Worm (Caenorhabditis elegans) whole organism, L4 larva: ENCODE data around the gene srx-97.

ENCODE experiments used
- D1046.2 ChIP-seq: fragments of 200-800 bp; sonication (Bioruptor generic); IDR thresholded peaks from 2 replicates; pipeline ENCODE4 v1.3.6; 2022; ENCODE audit warnings: missing genetic modification characterization, missing compliant biosample characterization
- F26F4.8 ChIP-seq: fragments of 200-800 bp; sonication (Bioruptor generic); conservative IDR thresholded peaks from 2 replicates; pipeline ENCODE4 v1.3.6; 2022; ENCODE audit warnings: missing genetic modification characterization, missing compliant biosample characterization
- T20F7.1 ChIP-seq: fragments of 200-800 bp; sonication (Bioruptor generic); optimal IDR thresholded peaks from 2 replicates; lab custom pipeline; 2018; ENCODE audit warnings: mild to moderate bottlenecking, missing genetic modification characterization, missing compliant biosample characterization
- T26A8.4 ChIP-seq: fragments of 200-800 bp; sonication (Bioruptor generic); IDR thresholded peaks from 2 replicates; pipeline ENCODE4 v1.3.6; 2022; ENCODE audit warnings: missing genetic modification characterization, missing compliant biosample characterization
- Y105C5A.15 ChIP-seq: fragments of 200-800 bp; sonication (Bioruptor generic); IDR thresholded peaks from 2 replicates; pipeline ENCODE4 v1.3.6; 2022; ENCODE audit warnings: missing genetic modification characterization, missing compliant biosample characterization
- aha-1 ChIP-seq: fragments of 150-350 bp; peaks from one replicate; lab custom pipeline; 2014; ENCODE audit warnings: missing biosample characterization, missing genetic modification characterization
- aly-2 ChIP-seq: sonication (generic microtip); optimal IDR thresholded peaks from 2 replicates; lab custom pipeline; 2018; ENCODE audit warnings: missing biosample characterization, missing genetic modification characterization
- ceh-20 ChIP-seq: fragments of 200-800 bp; sonication (Bioruptor generic); IDR thresholded peaks from 2 replicates; pipeline ENCODE4 v1.3.6; 2022; ENCODE audit warnings: missing genetic modification reagents, missing genetic modification characterization, missing compliant biosample characterization
- ceh-44 ChIP-seq: fragments of 200-800 bp; sonication (Bioruptor generic); IDR thresholded peaks from 2 replicates; pipeline ENCODE4 v1.3.6; 2022; ENCODE audit warnings: missing genetic modification reagents, missing genetic modification characterization, missing compliant biosample characterization
- dmd-8 ChIP-seq: fragments of 200-800 bp; sonication (Bioruptor generic); IDR thresholded peaks from 2 replicates; pipeline ENCODE4 v1.3.6; 2022; ENCODE audit warnings: missing genetic modification characterization, missing compliant biosample characterization
- egl-27 ChIP-seq: sonication (generic microtip); optimal IDR thresholded peaks from 3 replicates; lab custom pipeline; 2017; ENCODE audit warnings: missing biosample characterization, missing genetic modification reagents, missing genetic modification characterization
- fos-1 ChIP-seq: fragments of 150-350 bp; optimal IDR thresholded peaks from 2 replicates; lab custom pipeline; 2014; ENCODE audit warnings: missing biosample characterization, missing genetic modification characterization
- gei-8 ChIP-seq: fragments of 200-800 bp; sonication (Bioruptor generic); optimal IDR thresholded peaks from 2 replicates; lab custom pipeline; 2018; ENCODE audit warnings: mild to moderate bottlenecking, missing genetic modification characterization, missing compliant biosample characterization
- hmg-1.1 ChIP-seq: fragments of 200-800 bp; sonication (Bioruptor generic); IDR thresholded peaks from 2 replicates; pipeline ENCODE4 v1.3.6; 2022; ENCODE audit warnings: missing genetic modification reagents, missing genetic modification characterization, missing compliant biosample characterization
- lim-7 ChIP-seq: fragments of 200-800 bp; sonication (Bioruptor generic); IDR thresholded peaks from 2 replicates; pipeline ENCODE4 v1.3.6; 2022; ENCODE audit warnings: missing genetic modification characterization, missing compliant biosample characterization
- lin-13 ChIP-seq: fragments of 150-350 bp; optimal IDR thresholded peaks from 2 replicates; lab custom pipeline; 2014; ENCODE audit warnings: missing biosample characterization, missing genetic modification reagents, missing genetic modification characterization
- lin-38 ChIP-seq: fragments of 200-800 bp; sonication (Bioruptor generic); IDR thresholded peaks from 2 replicates; pipeline ENCODE4 v1.3.6; 2022; ENCODE audit warnings: missing genetic modification reagents, missing genetic modification characterization, missing compliant biosample characterization
- mdl-1 ChIP-seq, 2 experiments: fragments of 150-350 bp in 1 of 2; sonication (generic microtip) in 1 of 2; optimal IDR thresholded peaks; 2 replicates each; lab custom pipeline; 2014 to 2017; ENCODE audit warnings: missing biosample characterization in 2 of 2, missing genetic modification characterization in 2 of 2
- mdt-29 ChIP-seq: fragments of 200-800 bp; sonication (Bioruptor generic); IDR thresholded peaks from 2 replicates; pipeline ENCODE4 v1.3.6; 2022; ENCODE audit warnings: missing genetic modification reagents, missing genetic modification characterization, missing compliant biosample characterization
- mep-1 ChIP-seq: fragments of 150-350 bp; sonication (generic microtip); optimal IDR thresholded peaks from 3 replicates; lab custom pipeline; 2014; ENCODE audit warnings: missing biosample characterization, missing genetic modification characterization
- mxl-3 ChIP-seq: fragments of 200-800 bp; sonication (Bioruptor generic); optimal IDR thresholded peaks from 2 replicates; lab custom pipeline; 2018; ENCODE audit warnings: mild to moderate bottlenecking, missing genetic modification characterization, missing compliant biosample characterization
- nhr-102 ChIP-seq: sonication (generic microtip); optimal IDR thresholded peaks from 2 replicates; lab custom pipeline; 2016; ENCODE audit warnings: mild to moderate bottlenecking, missing genetic modification characterization, moderate library complexity, missing compliant biosample characterization
- nhr-111 ChIP-seq: fragments of 200-800 bp; sonication (Bioruptor generic); optimal IDR thresholded peaks from 2 replicates; lab custom pipeline; 2018; ENCODE audit warnings: mild to moderate bottlenecking, missing genetic modification characterization, missing compliant biosample characterization
- nhr-237 ChIP-seq: sonication (generic microtip); optimal IDR thresholded peaks from 2 replicates; lab custom pipeline; 2017; ENCODE audit warnings: missing biosample characterization, missing genetic modification characterization
- nhr-25 ChIP-seq: sonication (generic microtip); optimal IDR thresholded peaks from 2 replicates; lab custom pipeline; 2017; ENCODE audit warnings: missing genetic modification characterization, mild to moderate bottlenecking, missing compliant biosample characterization, antibody characterized with exemption, moderate library complexity, borderline replicate concordance; ENCODE audit not compliant: insufficient read depth
- nhr-41 ChIP-seq: fragments of 200-800 bp; sonication (Bioruptor generic); IDR thresholded peaks from 2 replicates; pipeline ENCODE4 v1.3.6; 2022; ENCODE audit warnings: missing genetic modification reagents, missing genetic modification characterization, missing compliant biosample characterization
- nhr-42 ChIP-seq: fragments of 200-800 bp; sonication (Bioruptor generic); IDR thresholded peaks from 2 replicates; pipeline ENCODE4 v1.3.6; 2022; ENCODE audit warnings: missing genetic modification characterization, missing compliant biosample characterization
- nhr-48 ChIP-seq: sonication (generic microtip); optimal IDR thresholded peaks from 2 replicates; lab custom pipeline; 2016; ENCODE audit warnings: mild to moderate bottlenecking, missing genetic modification characterization, missing compliant biosample characterization
- nhr-6 ChIP-seq: fragments of 150-350 bp; optimal IDR thresholded peaks from 2 replicates; lab custom pipeline; 2014; ENCODE audit warnings: missing biosample characterization, missing genetic modification characterization
- pha-4 ChIP-seq, 2 experiments: fragments of 150-350 bp in 1 of 2; fragments of 200-800 bp in 1 of 2; sonication (Bioruptor generic) in 1 of 2; IDR thresholded peaks in 1 of 2; optimal IDR thresholded peaks in 1 of 2; 2 replicates each; pipeline versions ENCODE4 v1.3.6 to Lab custom; 2014 to 2022; ENCODE audit warnings: missing genetic modification characterization in 2 of 2, missing genetic modification reagents in 2 of 2, missing biosample characterization in 1 of 2, missing compliant biosample characterization in 1 of 2
- php-3 ChIP-seq: fragments of 200-800 bp; sonication (Bioruptor generic); IDR thresholded peaks from 2 replicates; pipeline ENCODE4 v1.3.6; 2022; ENCODE audit warnings: missing genetic modification reagents, missing genetic modification characterization, missing compliant biosample characterization
- rbr-2 ChIP-seq: sonication (generic microtip); optimal IDR thresholded peaks from 2 replicates; lab custom pipeline; 2016; ENCODE audit warnings: missing genotype, missing genetic modification characterization, missing compliant biosample characterization
- saeg-2 ChIP-seq: fragments of 200-800 bp; sonication (Bioruptor generic); IDR thresholded peaks from 2 replicates; pipeline ENCODE4 v1.3.6; 2022; ENCODE audit warnings: missing genetic modification reagents, missing genetic modification characterization, missing compliant biosample characterization
- sdz-12 ChIP-seq: fragments of 200-800 bp; sonication (Bioruptor generic); optimal IDR thresholded peaks from 2 replicates; lab custom pipeline; 2018; ENCODE audit warnings: mild to moderate bottlenecking, missing genetic modification characterization, missing compliant biosample characterization
- set-16 ChIP-seq: fragments of 200-800 bp; sonication (Bioruptor generic); IDR thresholded peaks from 2 replicates; pipeline ENCODE4 v1.3.6; 2022; ENCODE audit warnings: missing genetic modification reagents, missing genetic modification characterization, missing compliant biosample characterization
- skn-1 ChIP-seq: fragments of 150-350 bp; optimal IDR thresholded peaks from 2 replicates; lab custom pipeline; 2014; ENCODE audit warnings: missing biosample characterization, missing genetic modification characterization
- snpc-4 ChIP-seq: fragments of 150-350 bp; optimal IDR thresholded peaks from 2 replicates; lab custom pipeline; 2014; ENCODE audit warnings: missing biosample characterization, missing genetic modification characterization
- tra-1 ChIP-seq: fragments of 200-800 bp; sonication (Bioruptor generic); IDR thresholded peaks from 2 replicates; pipeline ENCODE4 v1.3.6; 2022; ENCODE audit warnings: missing genetic modification reagents, missing genetic modification characterization, missing compliant biosample characterization
- zag-1 ChIP-seq: fragments of 150-350 bp; optimal IDR thresholded peaks from 2 replicates; lab custom pipeline; 2014; ENCODE audit warnings: missing biosample characterization, missing genetic modification characterization

srx-97 gene

ce11 chrII:3682770-3683234 lies 13.6 kb upstream of the srx-97 start, which contains the start of gene F19B10.1 (continued):
- TF ChIP-seq skn-1 (tag; lab: Kevin White, UChicago) (no peak), fos-1 (tag; lab: Kevin White, UChicago) (no peak), mdl-1 (tag; optimal IDR thresholded peaks at IDR 0.05; lab: Kevin White, UChicago) (peak in 1 of 2 experiments; percentile 66), nhr-48 (tag; lab: Kevin White, UChicago) (no peak), aly-2 (tag; lab: Kevin White, UChicago) (no peak), nhr-102 (tag; lab: Kevin White, UChicago) (no peak), lin-13 (GFP tag; lab: Kevin White, UChicago) (peak; percentile 41), hmg-1.1 (no peak)

DNA sequence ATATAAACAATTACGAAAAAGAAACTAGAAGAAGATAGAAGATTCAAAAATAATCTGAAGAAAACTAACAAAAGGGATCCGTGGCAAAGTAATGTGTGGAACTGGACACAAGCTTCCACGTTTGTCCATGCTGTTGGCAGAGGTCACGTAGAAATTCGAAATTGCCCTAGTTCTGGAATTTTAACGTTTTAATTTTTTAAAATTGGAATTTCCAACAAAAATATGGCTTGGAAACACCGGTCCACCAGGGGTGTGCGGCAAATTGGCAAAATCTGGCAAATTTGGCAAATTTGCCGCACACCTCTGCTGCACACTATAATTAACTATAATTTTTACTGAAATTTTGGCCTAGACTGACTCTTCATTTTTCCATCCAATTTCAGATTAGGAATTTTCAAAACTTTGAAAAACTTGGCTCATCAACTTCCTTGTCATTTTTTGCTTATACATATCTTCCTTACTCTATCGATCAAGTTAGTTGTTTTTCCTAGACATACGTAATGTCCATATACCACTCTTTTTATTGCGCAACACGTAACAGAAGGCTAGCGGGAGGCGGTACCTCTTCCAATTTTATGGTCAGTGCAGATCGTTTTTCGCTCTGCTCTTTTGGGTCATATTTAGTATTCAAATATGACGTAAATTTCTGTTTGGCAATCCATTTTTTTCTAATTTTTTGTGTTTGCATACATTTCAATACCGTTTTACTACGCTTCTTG lies 12.3 kb upstream of the srx-97 start, which contains the start of gene F19B10.10:
F19B10.10 (minus strand) TSS at position 51 of the 719 bp plus-strand sequence.
- no peak for TF ChIP-seq mxl-3 (GFP tag; lab: Kevin White, UChicago)
- TF ChIP-seq lin-13 (GFP tag; lab: Kevin White, UChicago), result no peak
- TF ChIP-seq F26F4.8 (GFP tag; lab: Robert Waterston, UW), result no peak
- TF ChIP-seq rbr-2, result no peak
- TF ChIP-seq snpc-4, result no peak
- TF ChIP-seq nhr-42 (GFP tag; lab: Robert Waterston, UW), result no peak
- no peak for TF ChIP-seq lim-7
- TF ChIP-seq saeg-2 (GFP tag; lab: Robert Waterston, UW), result no peak
- no peak for TF ChIP-seq nhr-111
- no peak for TF ChIP-seq zag-1 (tag; lab: Kevin White, UChicago)
- no peak for TF ChIP-seq aha-1 (tag; lab: Kevin White, UChicago)
- no peak for TF ChIP-seq sdz-12 (GFP tag; lab: Kevin White, UChicago)
- no peak for TF ChIP-seq hmg-1.1
- no peak for TF ChIP-seq pha-4 (GFP tag; IDR thresholded peaks at IDR 0.05; lab: Robert Waterston, UW)
- no peak for TF ChIP-seq pha-4 (tag; optimal IDR thresholded peaks at IDR 0.05; lab: Kevin White, UChicago)
- no peak for TF ChIP-seq lin-38 (GFP tag; lab: Robert Waterston, UW)
- no peak for TF ChIP-seq nhr-237 (tag; lab: Kevin White, UChicago)
- no peak for TF ChIP-seq ceh-44
- TF ChIP-seq tra-1 (GFP tag; lab: Robert Waterston, UW), result no peak
- TF ChIP-seq php-3, result no peak
- no peak for TF ChIP-seq nhr-25

DNA sequence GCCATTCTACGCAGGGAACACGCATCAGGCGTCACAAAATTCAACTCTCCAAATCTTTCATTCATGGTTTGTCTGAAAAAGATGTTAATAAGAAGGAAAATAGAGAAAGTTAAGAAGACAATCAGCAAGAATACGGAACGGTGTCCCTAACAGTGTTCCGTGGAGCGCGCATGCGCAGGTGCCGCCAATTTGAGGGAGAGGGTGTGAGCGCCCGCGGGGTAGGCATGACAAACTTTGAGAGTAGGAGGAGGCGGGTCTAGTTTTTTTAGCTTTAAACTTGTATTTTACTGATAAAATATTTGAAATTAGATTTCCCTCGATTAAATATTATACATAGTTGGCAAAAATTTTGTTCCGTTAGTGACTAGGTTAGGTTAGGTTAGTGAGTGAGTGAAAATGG lies 11.2 kb upstream of the srx-97 start:
- TF ChIP-seq mep-1 (tag; lab: Kevin White, UChicago), result no peak
- no peak for TF ChIP-seq rbr-2
- no peak for TF ChIP-seq ceh-44
- no peak for TF ChIP-seq nhr-6 (tag; lab: Kevin White, UChicago)
- no peak for TF ChIP-seq T26A8.4 (GFP tag; lab: Robert Waterston, UW)
- TF ChIP-seq egl-27, result no peak
- no peak for TF ChIP-seq set-16 (GFP tag; lab: Robert Waterston, UW)
- TF ChIP-seq T20F7.1, result no peak
- no peak for TF ChIP-seq gei-8 (GFP tag; lab: Kevin White, UChicago)
- no peak for TF ChIP-seq ceh-20 (GFP tag; lab: Robert Waterston, UW)
- no peak for TF ChIP-seq mdt-29 (GFP tag; lab: Robert Waterston, UW)
- no peak for TF ChIP-seq D1046.2 (GFP tag; lab: Robert Waterston, UW)
- TF ChIP-seq dmd-8, result no peak
- TF ChIP-seq Y105C5A.15 (GFP tag; lab: Robert Waterston, UW), result no peak
- TF ChIP-seq nhr-41, result no peak
- TF ChIP-seq, all 104 proteins: peak for 0
